Fruit fly (Drosophila melanogaster) whole organism, embryonic: ENCODE results near the gene CG14420.

ENCODE experiments used
- CG10979 ChIP-seq: fragments of 200-800 bp; sonication (Bioruptor generic); optimal IDR thresholded peaks from 2 replicates; lab custom pipeline; 2018; ENCODE audit warnings: missing biosample characterization, mild to moderate bottlenecking, missing genetic modification characterization, moderate library complexity
- CG13123 ChIP-seq: fragments of 200-800 bp; sonication (Bioruptor generic); optimal IDR thresholded peaks from 2 replicates; lab custom pipeline; 2016; ENCODE audit warnings: missing biosample characterization, missing genetic modification characterization
- ewg ChIP-seq: fragments of 200-800 bp; sonication (Bioruptor generic); optimal IDR thresholded peaks from 3 replicates; lab custom pipeline; 2017; ENCODE audit warnings: mild to moderate bottlenecking, missing biosample characterization, missing genetic modification reagents, missing genetic modification characterization
- fd96Cb ChIP-seq: fragments of 200-800 bp; sonication (Bioruptor generic); optimal IDR thresholded peaks from 2 replicates; lab custom pipeline; 2018; ENCODE audit warnings: missing biosample characterization, mild to moderate bottlenecking, missing genetic modification characterization, moderate library complexity
- gcm ChIP-seq: fragments of 200-800 bp; sonication (Bioruptor generic); optimal IDR thresholded peaks from 2 replicates; lab custom pipeline; 2019; ENCODE audit warnings: missing biosample characterization, mild to moderate bottlenecking, missing genetic modification characterization, moderate library complexity
- mld ChIP-seq: fragments of 200-800 bp; sonication (Bioruptor generic); IDR thresholded peaks from 3 replicates; pipeline ENCODE4 v1.3.6; 2022; ENCODE audit warnings: missing biosample characterization, missing genetic modification characterization; ENCODE audit not compliant: partially characterized antibody
- phol ChIP-seq: fragments of 200-800 bp; sonication (Bioruptor generic); optimal IDR thresholded peaks from 3 replicates; lab custom pipeline; 2018; ENCODE audit warnings: missing biosample characterization, mild to moderate bottlenecking, missing genetic modification characterization, moderate library complexity
- ro ChIP-seq: fragments of 200-800 bp; sonication (Bioruptor generic); IDR thresholded peaks from 2 replicates; pipeline ENCODE4 v1.3.6; 2022; ENCODE audit warnings: missing biosample characterization, missing genetic modification characterization
- vvl ChIP-seq: fragments of 200-800 bp; sonication (Bioruptor generic); IDR thresholded peaks from 2 replicates; pipeline ENCODE4 v1.3.6; 2022; ENCODE audit warnings: missing biosample characterization, missing genetic modification characterization

- TF ChIP-seq phol (tag; lab: Kevin White, UChicago): no peak
- no peak for TF ChIP-seq fd96Cb (tag; lab: Kevin White, UChicago)
- TF ChIP-seq ro (GFP tag; lab: Robert Waterston, UW): no peak
- no peak for TF ChIP-seq ewg
- no peak for TF ChIP-seq gcm
- TF ChIP-seq mld (GFP tag; lab: Robert Waterston, UW): no peak
- TF ChIP-seq CG13123 (GFP tag; lab: Kevin White, UChicago): no peak
- no peak for TF ChIP-seq CG10979 (tag; lab: Kevin White, UChicago)
- peak; percentile 64 for TF ChIP-seq vvl (GFP tag; lab: Robert Waterston, UW)
Observed at dm6 chrX:2963790-2964335, 25.2 kb downstream of the CG14420 start.
